Fruit fly (Drosophila melanogaster) whole organism, larva: ENCODE measurements around the gene gudu.

Experiments used
- noc ChIP-seq: fragments of 200-800 bp; sonication (Bioruptor generic); optimal IDR thresholded peaks from 3 replicates; lab custom pipeline; 2019; ENCODE audit warnings: missing biosample characterization, mild to moderate bottlenecking, missing genetic modification characterization, moderate library complexity

gudu gene

DNA sequence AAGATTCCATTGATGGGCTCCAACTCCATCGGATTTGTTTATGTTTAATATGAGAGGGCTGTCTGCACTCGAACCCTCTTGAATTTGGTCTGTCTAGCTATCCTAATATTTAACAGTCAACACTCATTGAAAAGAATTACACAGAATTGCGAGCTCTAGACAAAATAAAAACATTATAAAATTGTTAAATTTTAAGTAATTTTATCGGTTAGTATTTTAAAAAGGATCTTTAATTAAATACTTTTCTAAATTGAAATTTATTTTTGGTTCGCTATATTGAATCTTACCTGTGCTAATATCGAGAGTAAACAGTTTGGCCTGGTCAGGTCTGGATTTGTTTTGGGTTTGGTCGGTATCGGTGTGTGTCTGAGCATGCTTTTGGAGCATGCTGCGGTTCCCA, 13.3 kb downstream of the gudu start:
- peak; percentile 88 for TF ChIP-seq noc

DNA sequence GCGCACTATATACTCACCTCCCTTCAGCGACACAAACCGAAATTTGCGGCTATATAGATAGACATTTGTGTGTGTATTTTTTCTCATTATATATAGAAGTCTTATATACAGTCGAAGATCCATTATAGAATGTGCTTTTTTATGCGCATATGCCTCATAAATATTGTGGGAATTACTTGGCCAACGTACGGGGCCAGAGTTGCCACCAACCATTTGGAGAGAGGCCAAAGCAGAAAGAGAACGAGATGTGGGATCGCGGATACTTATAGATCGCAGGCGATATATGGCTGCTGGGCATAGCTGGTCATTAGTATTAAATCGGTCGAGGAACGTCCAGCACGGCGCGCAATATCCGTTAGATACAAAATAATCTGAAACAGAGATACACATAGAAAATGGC, 16.6 kb downstream of the gudu start, which contains the start of gene CG5177:
Gene CG5177, plus strand, starts transcription at position 305 of the 400 bp plus-strand sequence.
- no peak for TF ChIP-seq noc

- no peak for TF ChIP-seq noc
Observed at dm6 chr2L:7407638-7408037, 19.3 kb downstream of the gudu start.

- TF ChIP-seq noc: no peak
Observed at dm6 chr2L:7409007-7409406, 20.7 kb downstream of the gudu start.

DNA sequence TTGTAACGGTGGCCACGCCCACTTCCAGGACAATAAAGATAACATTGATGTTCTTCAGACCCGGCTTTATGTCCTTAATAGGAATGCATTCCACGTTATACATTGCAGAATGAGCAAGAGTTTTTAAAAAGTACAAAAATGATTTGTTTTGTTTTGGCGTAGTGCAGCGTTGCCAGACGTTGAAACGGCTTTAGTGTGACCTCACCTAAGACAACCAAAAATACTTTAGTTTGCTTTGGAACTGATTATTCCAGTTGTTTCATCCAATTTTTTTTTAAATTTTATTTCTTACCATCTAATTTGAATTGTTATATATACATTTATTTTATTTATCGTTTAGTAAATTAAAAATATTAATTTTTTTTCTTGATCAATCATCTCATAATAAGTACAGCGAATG, 21.3 kb downstream of the gudu start, which contains the start of gene CG5181:
Gene CG5181, minus strand, starts transcription at position 208 of the 400 bp plus-strand sequence.
- TF ChIP-seq noc: no peak

dm6 chr2L:7410609-7411008, 22.3 kb downstream of the gudu start, which contains the start of gene CG15818:
TSS of gene CG15818 (plus strand) at chr2L:7410909.
- no peak for TF ChIP-seq noc

DNA sequence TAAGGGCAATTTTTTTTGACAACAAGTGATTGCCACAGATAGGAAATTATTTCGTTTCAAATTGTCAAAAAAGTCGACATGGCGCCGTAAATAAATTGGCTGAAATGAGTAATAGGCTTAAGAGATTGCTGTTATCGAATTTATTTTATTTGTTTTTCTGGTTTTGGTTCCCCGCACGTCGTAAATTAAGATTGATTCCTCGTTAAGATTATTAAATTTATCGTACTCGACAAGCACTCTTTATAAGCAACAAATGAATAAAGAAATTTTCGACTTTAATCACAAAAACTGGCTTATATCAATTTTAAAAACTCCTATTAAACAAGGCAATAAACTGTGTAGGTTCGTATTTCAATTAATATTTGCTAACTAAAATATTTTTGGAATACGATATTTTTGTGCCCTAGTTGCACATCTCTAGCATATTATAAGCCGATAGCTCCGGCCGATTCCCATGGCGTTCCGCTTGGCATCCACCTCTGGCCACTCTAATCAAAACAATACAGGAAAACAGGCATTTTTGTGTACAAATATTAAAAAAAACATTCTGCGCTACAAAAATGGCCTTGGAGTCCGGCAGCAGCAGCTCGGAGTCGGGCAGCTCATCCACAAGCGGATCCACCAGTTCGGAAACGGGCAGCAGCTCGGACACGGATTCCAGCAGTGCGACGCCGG, 23.8 kb downstream of the gudu start, which contains the start of gene chm:
Gene chm, plus strand, starts transcription at position 471 of the 675 bp plus-strand sequence.
- TF ChIP-seq noc: peak; percentile 63

DNA sequence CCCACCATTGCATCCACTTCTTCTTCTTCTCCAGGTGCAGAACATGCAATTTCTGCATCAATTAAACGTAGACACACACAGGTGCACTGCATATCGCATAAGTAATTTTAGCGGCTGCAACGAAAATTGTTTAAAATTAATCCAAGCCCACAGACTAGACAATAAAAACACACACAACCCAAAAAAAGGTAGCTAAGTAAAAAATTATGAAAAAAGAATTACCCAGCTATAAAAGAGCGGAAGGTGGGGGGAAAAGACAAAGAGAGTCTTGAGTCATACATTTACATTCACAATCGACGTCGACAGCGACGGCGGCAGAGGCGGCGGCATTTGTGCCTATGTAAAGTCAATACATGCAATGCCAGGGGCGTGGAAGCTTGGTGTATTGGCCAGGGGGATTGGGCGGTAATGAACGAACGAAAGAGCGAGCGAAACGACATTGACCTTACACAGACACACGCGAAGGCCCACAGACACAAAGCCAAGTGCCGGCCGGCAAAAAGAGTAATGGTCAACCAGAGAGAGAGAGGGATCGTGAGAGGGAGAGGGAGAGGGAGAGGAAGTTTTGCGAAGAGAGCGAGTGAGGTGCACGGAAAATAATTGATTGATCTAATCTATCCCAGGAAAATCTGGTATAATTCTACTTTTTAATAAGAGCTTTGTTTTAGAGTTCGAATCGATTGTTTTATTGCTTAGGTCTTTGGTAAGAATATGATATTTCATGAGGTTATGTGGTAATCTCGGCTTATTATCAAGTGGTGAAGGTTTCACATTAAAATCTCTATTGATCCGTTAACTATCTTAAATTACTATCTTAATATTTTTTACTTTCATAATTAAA, 30.1 kb downstream of the gudu start:
- TF ChIP-seq noc: no peak

- peak; percentile 32 for TF ChIP-seq noc
Observed at dm6 chr2L:7419408-7420304, 31.3 kb downstream of the gudu start.

dm6 chr2L:7420305-7421287, 32.3 kb downstream of the gudu start:
- peak; percentile 32 for TF ChIP-seq noc

DNA sequence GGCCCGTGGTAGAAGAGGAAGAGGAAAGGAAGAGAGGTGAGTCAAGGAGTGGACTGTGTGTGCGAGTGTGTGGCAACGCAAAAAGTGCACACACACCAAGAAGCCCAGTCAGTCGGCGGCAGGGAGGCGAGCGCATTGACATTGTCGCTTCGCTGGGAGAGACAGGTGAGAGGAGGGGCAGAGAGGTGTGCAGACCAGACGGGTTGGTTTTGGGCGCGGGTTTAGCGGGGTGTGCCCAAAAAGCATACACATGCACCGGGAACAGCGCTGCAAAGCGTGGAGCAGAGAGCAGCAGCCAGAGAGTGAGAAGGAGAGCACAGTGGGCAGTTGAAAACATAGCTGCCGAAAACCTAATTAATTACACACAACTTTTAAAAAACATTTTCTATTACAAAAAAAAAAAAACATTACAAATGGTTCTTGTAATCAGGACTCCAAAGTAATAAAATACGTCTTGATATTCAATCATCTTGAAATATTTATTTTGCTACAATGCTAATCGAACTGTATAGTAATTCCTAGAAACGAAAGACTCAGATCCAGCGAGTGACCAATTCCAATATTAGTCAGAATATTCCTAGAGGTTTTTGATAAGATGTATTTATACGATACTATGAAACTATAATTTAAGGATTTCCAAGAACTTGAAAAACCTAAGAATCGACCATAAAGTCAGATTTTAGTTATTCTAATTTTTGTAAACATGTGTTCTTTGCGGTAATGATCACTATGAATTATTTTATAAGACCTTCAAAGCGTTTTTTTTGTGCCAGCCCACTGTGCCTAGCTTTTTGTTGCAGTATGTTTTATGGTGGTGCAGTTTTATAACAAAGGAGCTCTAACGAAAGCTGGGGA, 34.3 kb downstream of the gudu start:
- TF ChIP-seq noc: no peak

- peak; percentile 79 for TF ChIP-seq noc
Observed at dm6 chr2L:7423333-7423895, 35.1 kb downstream of the gudu start.

- TF ChIP-seq noc: no peak
Observed at dm6 chr2L:7424282-7424905, 36.1 kb downstream of the gudu start.
